Fruit fly (Drosophila melanogaster): ENCODE results near the gene CG10681.

Gene CG10681

dm6 chr3L:12482246-12482645 is 19.1 kb upstream of the CG10681 start, which contains the start of gene CG33725 (continued):
- TF ChIP-seq fd64A (GFP tag; optimal IDR thresholded peaks at IDR 0.05) (peak; percentile 2), Hr39 (optimal IDR thresholded peaks at IDR 0.05) (no peak), CG12769 (tag; optimal IDR thresholded peaks at IDR 0.05) (peak; percentile 34), Abd-B (GFP tag; optimal IDR thresholded peaks at IDR 0.05) (no peak), prd (optimal IDR thresholded peaks at IDR 0.05) (no peak), prd (GFP tag; IDR thresholded peaks at IDR 0.05) (no peak), CG7987 (GFP tag; optimal IDR thresholded peaks at IDR 0.05) (peak; percentile 35), sc (optimal IDR thresholded peaks at IDR 0.05) (no peak), sc (GFP tag; optimal IDR thresholded peaks at IDR 0.05) (no peak), nerfin-2 (GFP tag; IDR thresholded peaks at IDR 0.05; ENCODE audit: partially characterized antibody) (no peak), CG3163 (GFP tag; optimal IDR thresholded peaks at IDR 0.05) (no peak), Sry-β (GFP tag; optimal IDR thresholded peaks at IDR 0.05) (no peak), CG15696 (tag; optimal IDR thresholded peaks at IDR 0.05) (peak; percentile 14), CG1024 (GFP tag; IDR thresholded peaks at IDR 0.05) (no peak), ato (GFP tag; IDR thresholded peaks at IDR 0.05; ENCODE audit: partially characterized antibody) (no peak), HmgZ (tag; optimal IDR thresholded peaks at IDR 0.05) (no peak), CG17829 (tag; optimal IDR thresholded peaks at IDR 0.05) (no peak), Drgx (GFP tag; IDR thresholded peaks at IDR 0.05) (peak; percentile 30; the same call in 1 of the 2 replicates), Nf-YA (GFP tag; IDR thresholded peaks at IDR 0.05) (no peak), sob (GFP tag; IDR thresholded peaks at IDR 0.05) (0 out of 2 replicates have a peak, but pooled peaks have one; percentile 45), tin (GFP tag; optimal IDR thresholded peaks at IDR 0.05) (no peak), vvl (GFP tag; IDR thresholded peaks at IDR 0.05) (0 out of 2 replicates have a peak, but pooled peaks have one; percentile 11)

DNA sequence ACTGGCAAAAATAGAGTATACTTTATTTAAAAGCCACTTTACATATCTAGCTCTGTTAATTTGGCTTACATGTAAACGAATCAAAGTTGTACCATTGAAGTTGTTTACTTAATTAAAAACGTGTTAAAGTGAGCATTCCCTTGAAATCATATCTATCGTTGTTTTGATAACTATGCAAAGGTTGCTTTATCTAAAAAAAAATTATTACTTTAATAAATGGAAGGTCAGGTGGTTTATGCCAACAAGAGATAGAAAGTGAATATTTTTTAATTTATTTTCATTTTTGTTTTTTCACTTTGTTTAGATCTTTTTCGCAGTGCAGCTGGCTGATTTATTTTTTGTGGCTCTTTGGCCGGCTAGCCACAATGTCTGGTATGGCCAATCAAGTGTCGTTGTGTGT is 18.4 kb upstream of the CG10681 start:
- TF ChIP-seq Mad (GFP tag; optimal IDR thresholded peaks at IDR 0.05) (peak; percentile 64), caup (GFP tag; optimal IDR thresholded peaks at IDR 0.05; ENCODE audit: severe bottlenecking) (peak; percentile 56), bbx (GFP tag; IDR thresholded peaks at IDR 0.05; ENCODE audit: partially characterized antibody) (no peak), Tbp (GFP tag; optimal IDR thresholded peaks at IDR 0.05) (no peak), HLH3B (GFP tag; IDR thresholded peaks at IDR 0.05) (peak; percentile 50), CG3847 (GFP tag; IDR thresholded peaks at IDR 0.05) (peak; percentile 55), CG34224 (GFP tag; IDR thresholded peaks at IDR 0.05; ENCODE audit: partially characterized antibody) (no peak), peb (GFP tag; IDR thresholded peaks at IDR 0.05) (peak; percentile 55; the same call in 1 of the 2 replicates), Hmr (GFP tag; optimal IDR thresholded peaks at IDR 0.05) (peak; percentile 60), zf30C (GFP tag; optimal IDR thresholded peaks at IDR 0.05) (no peak), rib (GFP tag; IDR thresholded peaks at IDR 0.05) (peak; percentile 9; the same call in 1 of the 2 replicates), YL-1 (GFP tag; optimal IDR thresholded peaks at IDR 0.05) (peak; percentile 7), B-H2 (GFP tag; optimal IDR thresholded peaks at IDR 0.05) (no peak), CG7839 (tag; optimal IDR thresholded peaks at IDR 0.05) (peak; percentile 84), fd3F (GFP tag; optimal IDR thresholded peaks at IDR 0.05) (peak; percentile 63), CG9437 (GFP tag; optimal IDR thresholded peaks at IDR 0.05) (peak; percentile 78), dmrt11E (tag; optimal IDR thresholded peaks at IDR 0.05) (peak; percentile 54), Awh (GFP tag; IDR thresholded peaks at IDR 0.05) (no peak), CG12659 (GFP tag; optimal IDR thresholded peaks at IDR 0.05) (peak; percentile 86), fru (optimal IDR thresholded peaks at IDR 0.05) (no peak), CG15073 (GFP tag; optimal IDR thresholded peaks at IDR 0.05) (no peak), CG43689 (GFP tag; IDR thresholded peaks at IDR 0.05) (0 out of 2 replicates have a peak, but pooled peaks have one; percentile 38), her (GFP tag; optimal IDR thresholded peaks at IDR 0.05) (no peak), gsb (GFP tag; IDR thresholded peaks at IDR 0.05) (0 out of 2 replicates have a peak, but pooled peaks have one; percentile 20), crc (GFP tag; optimal IDR thresholded peaks at IDR 0.05) (peak; percentile 30), CG31224 (GFP tag; IDR thresholded peaks at IDR 0.05) (no peak; the same call in 1 of the 2 replicates), CG15696 (tag; optimal IDR thresholded peaks at IDR 0.05) (peak; percentile 27), D19B (GFP tag; optimal IDR thresholded peaks at IDR 0.05) (peak; percentile 16), kah (GFP tag; optimal IDR thresholded peaks at IDR 0.05) (peak; percentile 51), Nf-YC (tag; optimal IDR thresholded peaks at IDR 0.05) (peak; percentile 72), CG17385 (GFP tag; optimal IDR thresholded peaks at IDR 0.05) (peak; percentile 77)
